Worm (Caenorhabditis elegans) whole organism, L1 larva: ENCODE measurements around the gene B0365.9.

Source experiments
- rnt-1 ChIP-seq: sonication (generic microtip); optimal IDR thresholded peaks from 2 replicates; lab custom pipeline; 2016; ENCODE audit warnings: mild to moderate bottlenecking, missing genetic modification characterization, moderate library complexity, missing compliant biosample characterization
- tlp-1 ChIP-seq: fragments of 150-350 bp; optimal IDR thresholded peaks from 2 replicates; lab custom pipeline; 2014; ENCODE audit warnings: missing biosample characterization, missing genetic modification characterization

B0365.9 gene

DNA sequence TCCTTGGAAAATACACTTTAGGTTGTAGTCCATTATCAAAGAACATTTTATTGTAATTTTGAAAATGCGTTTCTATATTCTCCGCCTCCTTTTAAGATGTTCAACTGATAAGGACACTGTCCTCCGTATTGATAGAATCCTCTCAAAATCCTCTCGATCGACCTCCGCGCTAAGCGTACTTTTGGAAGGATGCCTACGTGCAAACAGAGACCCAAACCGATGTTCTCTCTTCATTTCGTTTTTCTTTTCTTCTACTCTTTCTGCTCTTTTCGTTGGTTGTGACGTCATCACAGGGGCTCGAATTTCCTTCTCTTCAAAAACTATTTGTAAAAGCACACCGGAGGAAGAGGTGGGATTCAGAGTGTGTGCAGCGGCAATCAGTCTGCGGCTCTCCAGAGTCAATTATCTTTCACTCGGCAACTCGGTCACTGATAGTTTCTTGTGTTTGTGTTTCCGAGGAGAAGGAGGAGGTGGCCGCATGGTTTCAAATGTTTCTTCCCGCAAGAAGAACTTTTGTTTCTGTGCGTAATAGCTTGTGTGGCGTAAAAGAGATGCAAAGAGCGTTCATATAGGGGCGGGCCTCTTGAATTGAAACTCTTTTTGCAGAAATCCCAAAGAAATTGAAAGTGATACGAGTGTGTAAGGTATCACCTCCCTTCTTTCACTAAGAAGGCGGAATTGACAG is 50.8 kb downstream of the B0365.9 start, which contains the start of gene C34B4.2 (continued):
- TF ChIP-seq tlp-1 (tag; lab: Kevin White, UChicago) (no peak), rnt-1 (peak; percentile 85)
